Fruit fly (Drosophila melanogaster): Measurements from ENCODE around the gene Cap-D3.

Cap-D3 gene

DNA sequence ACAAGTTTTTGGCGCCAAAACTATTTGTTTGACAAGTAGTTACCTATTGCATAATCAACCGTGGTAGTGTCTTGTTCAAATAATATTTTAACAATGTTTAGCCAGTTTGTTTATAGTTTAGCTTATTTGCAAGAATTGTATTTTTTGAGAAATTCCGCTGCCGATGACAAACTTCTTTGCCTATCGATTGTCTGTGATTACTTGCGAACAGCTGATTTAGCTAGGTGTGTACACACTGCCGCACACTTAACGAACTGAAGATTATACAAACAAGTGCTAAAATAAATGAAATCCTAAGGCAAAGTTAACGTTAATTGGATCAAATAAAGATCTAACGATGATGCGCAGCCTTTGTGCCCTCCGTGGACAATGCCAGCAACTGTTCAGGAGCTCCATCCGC lies 1.0 kb downstream of the Cap-D3 start, which contains the start of gene Cox11:
TSS of gene Cox11 (plus strand) at position 220 of the 400 bp plus-strand sequence.
- no peak for TF ChIP-seq h (optimal IDR thresholded peaks at IDR 0.05)
- no peak for TF ChIP-seq ttk (optimal IDR thresholded peaks at IDR 0.05)
- no peak for TF ChIP-seq psq (optimal IDR thresholded peaks at IDR 0.05)
- no peak for TF ChIP-seq insv (optimal IDR thresholded peaks at IDR 0.05)
- TF ChIP-seq Sin3A (optimal IDR thresholded peaks at IDR 0.05): no peak
- TF ChIP-seq Myc (optimal IDR thresholded peaks at IDR 0.05): no peak

dm6 chr2L:5527861-5528260 lies 2.2 kb downstream of the Cap-D3 start, which contains the start of gene CG31915:
Gene CG31915 (plus strand): TSS chr2L:5528123.
- TF ChIP-seq insv (optimal IDR thresholded peaks at IDR 0.05) (no peak), Myc (optimal IDR thresholded peaks at IDR 0.05) (no peak)

- TF ChIP-seq Myc (optimal IDR thresholded peaks at IDR 0.05): no peak
- no peak for TF ChIP-seq Sin3A (optimal IDR thresholded peaks at IDR 0.05)
- no peak for TF ChIP-seq h (optimal IDR thresholded peaks at IDR 0.05)
- TF ChIP-seq insv (optimal IDR thresholded peaks at IDR 0.05): no peak
- TF ChIP-seq ttk (optimal IDR thresholded peaks at IDR 0.05): no peak
- TF ChIP-seq psq (optimal IDR thresholded peaks at IDR 0.05): no peak
These were observed 6.4 kb downstream of the Cap-D3 start, which contains the start of gene Coq6 for dm6 chr2L:5532061-5532460. Gene Coq6 (minus strand): TSS chr2L:5532223.

- TF ChIP-seq ttk (optimal IDR thresholded peaks at IDR 0.05) (no peak), Sin3A (optimal IDR thresholded peaks at IDR 0.05) (no peak), Myc (optimal IDR thresholded peaks at IDR 0.05) (no peak), psq (optimal IDR thresholded peaks at IDR 0.05) (no peak), h (optimal IDR thresholded peaks at IDR 0.05) (no peak)
These were observed 11.0 kb downstream of the Cap-D3 start, which contains the start of gene tomb for dm6 chr2L:5536658-5537057. Gene tomb (minus strand): TSS chr2L:5536758.

- TF ChIP-seq h (optimal IDR thresholded peaks at IDR 0.05) (no peak), Sin3A (optimal IDR thresholded peaks at IDR 0.05) (no peak), Myc (optimal IDR thresholded peaks at IDR 0.05) (no peak), psq (optimal IDR thresholded peaks at IDR 0.05) (no peak), ttk (optimal IDR thresholded peaks at IDR 0.05) (no peak), insv (optimal IDR thresholded peaks at IDR 0.05) (no peak)
These were observed 11.4 kb downstream of the Cap-D3 start for dm6 chr2L:5537063-5537462.

DNA sequence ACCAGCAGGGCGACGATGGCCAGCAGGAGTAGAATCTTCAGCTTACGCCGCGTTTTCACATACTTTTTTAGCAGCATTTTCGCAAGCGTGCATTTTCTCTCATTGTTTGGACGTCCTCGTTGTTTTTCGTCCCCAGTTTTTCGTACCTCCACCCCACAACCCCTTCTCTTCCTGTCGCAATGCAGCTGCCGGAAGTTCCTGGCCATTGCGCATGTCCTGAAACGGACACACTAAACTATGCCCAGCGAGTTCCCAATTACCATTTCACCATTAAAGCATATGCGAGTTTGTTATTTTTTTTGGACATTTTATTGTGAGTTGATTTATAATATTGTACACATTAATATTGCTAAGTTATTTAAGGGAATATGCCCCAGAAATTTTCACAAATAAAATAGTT lies 13.3 kb downstream of the Cap-D3 start, which contains the start of gene CG14015:
TSS of gene CG14015 (minus strand) at position 163 of the 400 bp plus-strand sequence.
- TF ChIP-seq insv (optimal IDR thresholded peaks at IDR 0.05) (no peak), h (optimal IDR thresholded peaks at IDR 0.05) (no peak), Sin3A (optimal IDR thresholded peaks at IDR 0.05) (no peak)

- TF ChIP-seq ttk (optimal IDR thresholded peaks at IDR 0.05) (no peak), Myc (optimal IDR thresholded peaks at IDR 0.05) (no peak), Sin3A (optimal IDR thresholded peaks at IDR 0.05) (no peak), insv (optimal IDR thresholded peaks at IDR 0.05) (no peak), h (optimal IDR thresholded peaks at IDR 0.05) (no peak), psq (optimal IDR thresholded peaks at IDR 0.05) (no peak)
These were observed 16.4 kb downstream of the Cap-D3 start, which contains the start of the genes Hel25E and Lam for dm6 chr2L:5541935-5542685. Gene Hel25E (minus strand): TSS chr2L:5542314. Gene Lam (plus strand): TSS chr2L:5542480.

dm6 chr2L:5542944-5543515 lies 17.3 kb downstream of the Cap-D3 start:
- TF ChIP-seq psq (optimal IDR thresholded peaks at IDR 0.05): no peak
- no peak for TF ChIP-seq insv (optimal IDR thresholded peaks at IDR 0.05)
- no peak for TF ChIP-seq h (optimal IDR thresholded peaks at IDR 0.05)
- no peak for TF ChIP-seq Myc (optimal IDR thresholded peaks at IDR 0.05)

DNA sequence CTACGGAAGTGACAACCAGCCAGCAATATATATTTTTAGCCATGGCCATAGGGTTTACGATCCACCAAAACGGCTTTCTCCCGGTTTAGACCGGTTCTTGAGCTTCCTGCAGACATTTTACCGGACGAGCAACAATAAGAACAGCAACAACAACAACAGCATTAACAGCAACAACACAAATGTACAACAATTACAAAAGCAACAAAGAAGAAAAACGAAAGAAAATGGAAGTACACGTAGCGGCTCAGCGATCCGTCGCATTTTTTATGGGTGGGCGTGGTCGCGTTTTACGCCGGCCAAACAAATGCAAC lies 20.5 kb downstream of the Cap-D3 start:
- no peak for TF ChIP-seq Sin3A (optimal IDR thresholded peaks at IDR 0.05)
- no peak for TF ChIP-seq h (optimal IDR thresholded peaks at IDR 0.05)
- no peak for TF ChIP-seq psq (optimal IDR thresholded peaks at IDR 0.05)
- no peak for TF ChIP-seq insv (optimal IDR thresholded peaks at IDR 0.05)
- no peak for TF ChIP-seq Myc (optimal IDR thresholded peaks at IDR 0.05)
- TF ChIP-seq ttk (optimal IDR thresholded peaks at IDR 0.05): no peak

dm6 chr2L:5546518-5547287 lies 21.0 kb downstream of the Cap-D3 start, which contains the start of gene Oscillin:
Gene Oscillin (plus strand): TSS chr2L:5547086.
- no peak for TF ChIP-seq ttk (optimal IDR thresholded peaks at IDR 0.05)
- no peak for TF ChIP-seq h (optimal IDR thresholded peaks at IDR 0.05)
- no peak for TF ChIP-seq psq (optimal IDR thresholded peaks at IDR 0.05)
- TF ChIP-seq Sin3A (optimal IDR thresholded peaks at IDR 0.05): no peak
- TF ChIP-seq Myc (optimal IDR thresholded peaks at IDR 0.05): no peak
- TF ChIP-seq insv (optimal IDR thresholded peaks at IDR 0.05): no peak

dm6 chr2L:5547288-5547777 lies 21.6 kb downstream of the Cap-D3 start:
- TF ChIP-seq insv (optimal IDR thresholded peaks at IDR 0.05) (no peak), Sin3A (optimal IDR thresholded peaks at IDR 0.05) (no peak), ttk (optimal IDR thresholded peaks at IDR 0.05) (no peak), psq (optimal IDR thresholded peaks at IDR 0.05) (no peak), Myc (optimal IDR thresholded peaks at IDR 0.05) (no peak), h (optimal IDR thresholded peaks at IDR 0.05) (no peak)

- TF ChIP-seq h (optimal IDR thresholded peaks at IDR 0.05) (no peak), psq (optimal IDR thresholded peaks at IDR 0.05) (no peak), ttk (optimal IDR thresholded peaks at IDR 0.05) (no peak)
These were observed 25.0 kb downstream of the Cap-D3 start, which contains the start of gene CG14014 for dm6 chr2L:5550735-5551134. Gene CG14014 (minus strand): TSS chr2L:5550835.

Data from Kc167 (cell line).